Worm (Caenorhabditis elegans) whole organism, L4 larva: Measurements from ENCODE around the gene fkh-4.

Source experiments
- F10B5.3 ChIP-seq: sonication (generic microtip); optimal IDR thresholded peaks from 2 replicates; lab custom pipeline; 2016; ENCODE audit warnings: mild to moderate bottlenecking, missing genetic modification characterization, missing compliant biosample characterization
- Y105C5A.15 ChIP-seq: fragments of 200-800 bp; sonication (Bioruptor generic); IDR thresholded peaks from 2 replicates; pipeline ENCODE4 v1.3.6; 2022; ENCODE audit warnings: missing genetic modification characterization, missing compliant biosample characterization
- aha-1 ChIP-seq: fragments of 150-350 bp; peaks from one replicate; lab custom pipeline; 2014; ENCODE audit warnings: missing biosample characterization, missing genetic modification characterization
- ctbp-1 ChIP-seq: fragments of 200-800 bp; sonication (Bioruptor generic); IDR thresholded peaks from 2 replicates; pipeline ENCODE4 v1.3.6; 2022; ENCODE audit warnings: missing genetic modification reagents, missing genetic modification characterization, missing compliant biosample characterization
- daf-12 ChIP-seq: fragments of 150-350 bp; optimal IDR thresholded peaks from 2 replicates; lab custom pipeline; 2014; ENCODE audit warnings: missing biosample characterization, missing genetic modification reagents, missing genetic modification characterization
- daf-16 ChIP-seq, 3 experiments: sonication (generic microtip); optimal IDR thresholded peaks; 2 replicates each; lab custom pipeline; 2016 to 2017; ENCODE audit warnings: missing genetic modification characterization in 3 of 3, missing genetic modification reagents in 3 of 3, mild to moderate bottlenecking in 2 of 3, missing compliant biosample characterization in 2 of 3, missing biosample characterization in 1 of 3, moderate library complexity in 1 of 3
- daf-19 ChIP-seq: fragments of 200-800 bp; sonication (Bioruptor generic); conservative IDR thresholded peaks from 2 replicates; pipeline ENCODE4 v1.3.6; 2022; ENCODE audit warnings: missing genetic modification characterization, missing compliant biosample characterization
- dmd-8 ChIP-seq: fragments of 200-800 bp; sonication (Bioruptor generic); IDR thresholded peaks from 2 replicates; pipeline ENCODE4 v1.3.6; 2022; ENCODE audit warnings: missing genetic modification characterization, missing compliant biosample characterization
- hif-1 ChIP-seq, 2 experiments: sonication (generic microtip); optimal IDR thresholded peaks; 2 replicates each; lab custom pipeline; 2016 to 2017; ENCODE audit warnings: missing compliant biosample characterization in 2 of 2, missing genetic modification characterization in 2 of 2, missing genetic modification reagents in 2 of 2, missing genotype in 2 of 2, mild to moderate bottlenecking in 1 of 2
- hlh-30 ChIP-seq: sonication (generic microtip); optimal IDR thresholded peaks from 2 replicates; lab custom pipeline; 2017; ENCODE audit warnings: antibody characterized with exemption, mild to moderate bottlenecking, missing genetic modification characterization, missing compliant biosample characterization; ENCODE audit not compliant: insufficient read depth
- lin-1 ChIP-seq: fragments of 200-800 bp; sonication (Bioruptor generic); IDR thresholded peaks from 2 replicates; pipeline ENCODE4 v1.3.6; 2022; ENCODE audit warnings: missing genetic modification reagents, missing genetic modification characterization, missing compliant biosample characterization
- lsy-2 ChIP-seq, 2 experiments: fragments of 150-350 bp in 1 of 2; sonication (generic microtip) in 1 of 2; optimal IDR thresholded peaks; 2 replicates each; lab custom pipeline; 2014 to 2017; ENCODE audit warnings: missing biosample characterization in 2 of 2, missing genetic modification characterization in 2 of 2
- mdl-1 ChIP-seq, 2 experiments: fragments of 150-350 bp in 1 of 2; sonication (generic microtip) in 1 of 2; optimal IDR thresholded peaks; 2 replicates each; lab custom pipeline; 2014 to 2017; ENCODE audit warnings: missing biosample characterization in 2 of 2, missing genetic modification characterization in 2 of 2
- mep-1 ChIP-seq: fragments of 150-350 bp; sonication (generic microtip); optimal IDR thresholded peaks from 3 replicates; lab custom pipeline; 2014; ENCODE audit warnings: missing biosample characterization, missing genetic modification characterization
- mxl-3 ChIP-seq: fragments of 200-800 bp; sonication (Bioruptor generic); optimal IDR thresholded peaks from 2 replicates; lab custom pipeline; 2018; ENCODE audit warnings: mild to moderate bottlenecking, missing genetic modification characterization, missing compliant biosample characterization
- nhr-11 ChIP-seq: fragments of 150-350 bp; optimal IDR thresholded peaks from 2 replicates; lab custom pipeline; 2014; ENCODE audit warnings: missing biosample characterization, missing genetic modification characterization
- nhr-25 ChIP-seq: sonication (generic microtip); optimal IDR thresholded peaks from 2 replicates; lab custom pipeline; 2017; ENCODE audit warnings: missing genetic modification characterization, mild to moderate bottlenecking, missing compliant biosample characterization, antibody characterized with exemption, moderate library complexity, borderline replicate concordance; ENCODE audit not compliant: insufficient read depth
- nhr-48 ChIP-seq: sonication (generic microtip); optimal IDR thresholded peaks from 2 replicates; lab custom pipeline; 2016; ENCODE audit warnings: mild to moderate bottlenecking, missing genetic modification characterization, missing compliant biosample characterization
- unc-62 ChIP-seq, 3 experiments: fragments of 150-350 bp in 1 of 3; sonication (generic microtip); optimal IDR thresholded peaks in 2 of 3; peaks in 1 of 3; 1 replicate in 1 of 3; 2 replicates in 2 of 3; lab custom pipeline; 2014 to 2017; ENCODE audit warnings: missing biosample characterization in 3 of 3, missing genetic modification characterization in 3 of 3, missing genetic modification reagents in 3 of 3, missing genotype in 1 of 3
- zip-2 ChIP-seq: fragments of 150-350 bp; optimal IDR thresholded peaks from 2 replicates; lab custom pipeline; 2014; ENCODE audit warnings: missing biosample characterization, missing genetic modification characterization

fkh-4 gene

DNA sequence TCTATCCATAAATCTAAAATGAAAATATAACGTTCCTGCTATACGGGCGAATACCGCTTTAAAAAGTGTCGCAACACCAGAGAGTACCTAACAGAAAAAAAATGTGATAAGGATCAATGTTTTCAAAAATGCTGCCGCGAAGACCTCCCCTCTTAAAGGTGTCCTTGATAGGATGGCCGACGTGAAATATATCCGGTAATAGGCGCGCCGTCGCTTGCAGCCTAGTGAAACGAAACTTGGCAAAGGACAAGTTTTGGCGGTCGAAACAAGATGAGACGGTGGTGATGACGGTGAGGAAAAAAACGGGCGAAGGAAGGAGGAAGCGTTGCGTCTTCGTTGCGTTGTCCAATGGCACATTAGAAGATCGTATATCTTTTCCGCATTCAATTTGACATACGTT, 39.8 kb downstream of the fkh-4 start:
- TF ChIP-seq F10B5.3 (tag; lab: Kevin White, UChicago) (no peak), unc-62 (GFP tag; optimal IDR thresholded peaks at IDR 0.05 in 1 of 2; lab: Kevin White, UChicago) (peak in 1 of 2 experiments; percentile 59), unc-62 (tag; optimal IDR thresholded peaks at IDR 0.05; lab: Kevin White, UChicago) (no peak), mxl-3 (GFP tag; lab: Kevin White, UChicago) (peak; percentile 48), nhr-48 (peak; percentile 5)

DNA sequence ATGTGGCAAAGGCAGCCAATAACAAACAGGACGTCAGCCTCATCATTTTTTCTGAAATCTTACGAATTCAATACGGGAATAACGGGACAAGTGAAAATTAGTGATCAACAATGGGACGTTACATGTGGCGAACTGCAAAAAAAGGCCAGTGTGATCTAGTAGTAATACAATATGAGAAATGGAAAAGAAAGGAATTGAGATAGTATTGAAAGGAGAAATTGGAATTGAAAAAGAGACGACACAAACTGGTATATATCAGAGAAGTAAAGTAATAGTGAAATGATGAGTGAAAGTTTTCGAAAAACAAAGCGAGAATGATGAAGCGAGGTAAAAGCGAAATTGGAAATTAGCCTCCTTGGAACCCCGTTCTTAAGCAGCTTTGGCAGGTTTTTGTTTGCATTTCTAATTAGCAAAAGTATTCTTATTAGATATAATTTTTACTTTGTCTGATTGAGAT, 41.1 kb downstream of the fkh-4 start, which contains the start of gene C49F8.3:
Gene C49F8.3 (minus strand): TSS at position 51 of the 457 bp plus-strand sequence.
- TF ChIP-seq nhr-25 (peak; percentile 1), Y105C5A.15 (GFP tag; lab: Robert Waterston, UW) (no peak), unc-62 (GFP tag; optimal IDR thresholded peaks at IDR 0.05 in 1 of 2; lab: Kevin White, UChicago) (peak in 1 of 2 experiments; percentile 11), unc-62 (tag; optimal IDR thresholded peaks at IDR 0.05; lab: Kevin White, UChicago) (no peak), daf-12 (tag; lab: Kevin White, UChicago) (no peak)

- TF ChIP-seq unc-62 (GFP tag; optimal IDR thresholded peaks at IDR 0.05 in 1 of 2; lab: Kevin White, UChicago) = peak in 1 of 2 experiments; percentile 94
- no peak for TF ChIP-seq unc-62 (tag; optimal IDR thresholded peaks at IDR 0.05; lab: Kevin White, UChicago)
- TF ChIP-seq daf-19 (GFP tag; lab: Robert Waterston, UW) = no peak
- TF ChIP-seq hif-1 (tag; optimal IDR thresholded peaks at IDR 0.05; lab: Kevin White, UChicago) = no peak
- no peak for TF ChIP-seq mdl-1 (tag; optimal IDR thresholded peaks at IDR 0.05; lab: Kevin White, UChicago)
Observed at ce11 chrX:13384743-13385142, 43.9 kb downstream of the fkh-4 start.

DNA sequence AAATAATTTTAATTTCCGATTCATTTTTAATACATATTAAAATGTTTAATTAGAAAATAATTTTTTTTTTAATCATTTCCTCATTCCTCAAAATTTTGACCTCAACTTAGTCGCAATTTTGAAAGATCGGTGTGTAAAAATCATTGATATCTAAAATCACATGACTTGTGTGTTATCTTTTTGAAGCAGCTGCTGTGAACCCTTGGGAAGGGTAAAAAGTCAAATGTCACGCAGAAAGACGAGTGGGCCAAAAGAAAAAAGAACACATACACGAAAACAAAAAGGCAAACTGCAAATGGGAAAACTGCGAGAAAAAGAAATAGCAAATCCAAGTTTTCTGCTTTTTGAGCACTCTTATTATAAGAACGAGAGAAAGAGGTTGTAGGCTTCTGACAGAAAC, 45.4 kb downstream of the fkh-4 start:
- TF ChIP-seq lsy-2 (tag; optimal IDR thresholded peaks at IDR 0.05; lab: Kevin White, UChicago) (peak in 1 of 2 experiments; percentile 38), ctbp-1 (GFP tag; lab: Robert Waterston, UW) (no peak), unc-62 (GFP tag; optimal IDR thresholded peaks at IDR 0.05 in 1 of 2; lab: Kevin White, UChicago) (peak in 1 of 2 experiments; percentile 22), unc-62 (tag; optimal IDR thresholded peaks at IDR 0.05; lab: Kevin White, UChicago) (no peak), dmd-8 (GFP tag; lab: Robert Waterston, UW) (no peak), hlh-30 (peak; percentile 81), hif-1 (tag; optimal IDR thresholded peaks at IDR 0.05; lab: Kevin White, UChicago) (peak in 1 of 2 experiments; percentile 42), daf-16 (GFP tag; optimal IDR thresholded peaks at IDR 0.05; lab: Kevin White, UChicago) (peak in 1 of 2 experiments; percentile 12), daf-16 (tag; optimal IDR thresholded peaks at IDR 0.05; lab: Kevin White, UChicago) (no peak)

- TF ChIP-seq aha-1 (tag; lab: Kevin White, UChicago) (peak; percentile 95), unc-62 (GFP tag; optimal IDR thresholded peaks at IDR 0.05 in 1 of 2; lab: Kevin White, UChicago) (peak in 1 of 2 experiments; percentile 29), unc-62 (tag; optimal IDR thresholded peaks at IDR 0.05; lab: Kevin White, UChicago) (no peak), hlh-30 (peak; percentile 0), mep-1 (tag; lab: Kevin White, UChicago) (no peak), ctbp-1 (GFP tag; lab: Robert Waterston, UW) (no peak), zip-2 (tag; lab: Kevin White, UChicago) (peak; percentile 95)
Observed at ce11 chrX:13380988-13381742, 47.5 kb downstream of the fkh-4 start.

- TF ChIP-seq nhr-11 (peak; percentile 9), aha-1 (tag; lab: Kevin White, UChicago) (peak; percentile 4), lin-1 (no peak)
Observed at ce11 chrX:13379072-13379471, 49.6 kb downstream of the fkh-4 start.
